Fruit fly (Drosophila melanogaster) whole organism, embryonic: ENCODE results near the gene CG43322.

Source experiments
- Adf1 ChIP-seq: fragments of 200-800 bp; sonication (Bioruptor generic); IDR thresholded peaks from 2 replicates; pipeline ENCODE4 v1.3.6; 2022; ENCODE audit warnings: missing biosample characterization, missing genetic modification characterization
- CG10321 ChIP-seq: fragments of 200-800 bp; sonication (Bioruptor generic); IDR thresholded peaks from 2 replicates; pipeline ENCODE4 v1.3.6; 2022; ENCODE audit warnings: missing biosample characterization, missing genetic modification characterization
- CG10462 ChIP-seq: fragments of 200-800 bp; sonication (Bioruptor generic); optimal IDR thresholded peaks from 2 replicates; lab custom pipeline; 2016; ENCODE audit warnings: missing biosample characterization, missing genetic modification characterization
- CG12219 ChIP-seq: fragments of 200-800 bp; sonication (Bioruptor generic); optimal IDR thresholded peaks from 3 replicates; lab custom pipeline; 2018; ENCODE audit warnings: missing biosample characterization, mild to moderate bottlenecking, missing genetic modification characterization
- CG12769 ChIP-seq: fragments of 200-800 bp; sonication (Bioruptor generic); optimal IDR thresholded peaks from 2 replicates; lab custom pipeline; 2019; ENCODE audit warnings: missing biosample characterization, mild to moderate bottlenecking, missing genetic modification characterization, moderate library complexity
- CG13123 ChIP-seq: fragments of 200-800 bp; sonication (Bioruptor generic); optimal IDR thresholded peaks from 2 replicates; lab custom pipeline; 2016; ENCODE audit warnings: missing biosample characterization, missing genetic modification characterization
- CG13296 ChIP-seq: fragments of 200-800 bp; sonication (Bioruptor generic); optimal IDR thresholded peaks from 3 replicates; lab custom pipeline; 2018; ENCODE audit warnings: missing biosample characterization, mild to moderate bottlenecking, missing genetic modification characterization
- CG14710 ChIP-seq: fragments of 200-800 bp; sonication (Bioruptor generic); optimal IDR thresholded peaks from 3 replicates; lab custom pipeline; 2019; ENCODE audit warnings: missing biosample characterization, mild to moderate bottlenecking, missing genetic modification characterization, moderate library complexity
- CG15073 ChIP-seq: fragments of 200-800 bp; sonication (Bioruptor generic); optimal IDR thresholded peaks from 2 replicates; lab custom pipeline; 2016; ENCODE audit warnings: missing biosample characterization, missing genetic modification characterization
- CG1529 ChIP-seq: fragments of 200-800 bp; sonication (Bioruptor generic); optimal IDR thresholded peaks from 3 replicates; lab custom pipeline; 2018; ENCODE audit warnings: missing biosample characterization, missing genetic modification characterization
- CG15696 ChIP-seq: fragments of 200-800 bp; sonication (Bioruptor generic); optimal IDR thresholded peaks from 2 replicates; lab custom pipeline; 2019; ENCODE audit warnings: missing biosample characterization, mild to moderate bottlenecking, missing genetic modification characterization, moderate library complexity
- CG17359 ChIP-seq: fragments of 200-800 bp; sonication (Bioruptor generic); optimal IDR thresholded peaks from 3 replicates; lab custom pipeline; 2018; ENCODE audit warnings: missing biosample characterization, mild to moderate bottlenecking, missing genetic modification characterization, moderate library complexity
- CG1792 ChIP-seq: fragments of 200-800 bp; sonication (Bioruptor generic); optimal IDR thresholded peaks from 2 replicates; lab custom pipeline; 2016; ENCODE audit warnings: missing biosample characterization, missing genetic modification characterization
- CG18262 ChIP-seq: fragments of 200-800 bp; optimal IDR thresholded peaks from 3 replicates; lab custom pipeline; 2019; ENCODE audit warnings: missing biosample characterization, mild to moderate bottlenecking, missing genetic modification characterization, moderate library complexity
- CG18476 ChIP-seq: fragments of 200-800 bp; sonication (Bioruptor generic); optimal IDR thresholded peaks from 2 replicates; lab custom pipeline; 2016; ENCODE audit warnings: missing biosample characterization, mild to moderate bottlenecking, missing genetic modification characterization
- CG2116 ChIP-seq: fragments of 200-800 bp; sonication (Bioruptor generic); optimal IDR thresholded peaks from 3 replicates; lab custom pipeline; 2018; ENCODE audit warnings: missing biosample characterization, mild to moderate bottlenecking, missing genetic modification characterization
- CG2202 ChIP-seq: fragments of 200-800 bp; sonication (Bioruptor generic); optimal IDR thresholded peaks from 2 replicates; lab custom pipeline; 2018; ENCODE audit warnings: missing biosample characterization, mild to moderate bottlenecking, missing genetic modification characterization
- CG3838 ChIP-seq: fragments of 200-800 bp; sonication (Bioruptor generic); optimal IDR thresholded peaks from 3 replicates; lab custom pipeline; 2016; ENCODE audit warnings: missing biosample characterization, missing genetic modification characterization
- CG4707 ChIP-seq: fragments of 200-800 bp; sonication (Bioruptor generic); optimal IDR thresholded peaks from 2 replicates; lab custom pipeline; 2018; ENCODE audit warnings: missing biosample characterization, mild to moderate bottlenecking, missing genetic modification characterization, moderate library complexity
- CG6175 ChIP-seq: fragments of 200-800 bp; sonication (Bioruptor generic); IDR thresholded peaks from 3 replicates; pipeline ENCODE4 v1.3.6; 2022; ENCODE audit warnings: missing biosample characterization, missing genetic modification characterization
- CG6272 ChIP-seq: fragments of 200-800 bp; sonication (Bioruptor generic); IDR thresholded peaks from 2 replicates; pipeline ENCODE4 v1.3.6; 2022; ENCODE audit warnings: missing biosample characterization, missing genetic modification characterization
- CG6813 ChIP-seq: fragments of 200-800 bp; sonication (Bioruptor generic); optimal IDR thresholded peaks from 2 replicates; lab custom pipeline; 2017; ENCODE audit warnings: missing biosample characterization, missing genetic modification characterization, mild to moderate bottlenecking, moderate library complexity, missing genetic modification reagents
- CG7987 ChIP-seq: fragments of 200-800 bp; sonication (Bioruptor generic); optimal IDR thresholded peaks from 2 replicates; lab custom pipeline; 2018; ENCODE audit warnings: missing biosample characterization, mild to moderate bottlenecking, missing genetic modification characterization, moderate library complexity
- CG8944 ChIP-seq: fragments of 200-800 bp; sonication (Bioruptor generic); optimal IDR thresholded peaks from 3 replicates; lab custom pipeline; 2016; ENCODE audit warnings: missing biosample characterization, missing genetic modification characterization
- CG9817 ChIP-seq: fragments of 200-800 bp; sonication (Bioruptor generic); optimal IDR thresholded peaks from 2 replicates; lab custom pipeline; 2018; ENCODE audit warnings: missing biosample characterization, mild to moderate bottlenecking, missing genetic modification characterization, moderate library complexity
- H15 ChIP-seq: fragments of 200-800 bp; sonication (Bioruptor generic); IDR thresholded peaks from 3 replicates; pipeline ENCODE4 v1.3.6; 2022; ENCODE audit warnings: missing biosample characterization, missing genetic modification characterization
- Hmr ChIP-seq: fragments of 200-800 bp; sonication (Bioruptor generic); optimal IDR thresholded peaks from 3 replicates; lab custom pipeline; 2017; ENCODE audit warnings: mild to moderate bottlenecking, missing biosample characterization, missing genetic modification reagents, missing genetic modification characterization
- Lpt ChIP-seq: fragments of >200 bp; optimal IDR thresholded peaks from 2 replicates; lab custom pipeline; 2018; ENCODE audit warnings: missing biosample characterization, missing genetic modification characterization
- MTF-1 ChIP-seq: fragments of 200-800 bp; sonication (Bioruptor generic); optimal IDR thresholded peaks from 2 replicates; lab custom pipeline; 2018; ENCODE audit warnings: missing biosample characterization, mild to moderate bottlenecking, missing genetic modification characterization, borderline replicate concordance
- Med ChIP-seq: fragments of 200-800 bp; sonication (Bioruptor generic); peaks from one replicate; lab custom pipeline; 2016; ENCODE audit warnings: missing biosample characterization, missing genetic modification characterization, mild to moderate bottlenecking, inconsistent platforms, moderate library complexity
- NfI ChIP-seq: fragments of 200-800 bp; sonication (Bioruptor generic); optimal IDR thresholded peaks from 3 replicates; lab custom pipeline; 2018; ENCODE audit warnings: missing biosample characterization, mild to moderate bottlenecking, missing genetic modification characterization, moderate library complexity
- Xrp1 ChIP-seq: fragments of 200-800 bp; sonication (Bioruptor generic); IDR thresholded peaks from 2 replicates; pipeline ENCODE4 v1.3.6; 2022; ENCODE audit warnings: missing biosample characterization, missing genetic modification characterization
- cg ChIP-seq: fragments of 200-800 bp; sonication (Bioruptor generic); optimal IDR thresholded peaks from 3 replicates; lab custom pipeline; 2019; ENCODE audit warnings: missing biosample characterization, mild to moderate bottlenecking, missing genetic modification characterization, moderate library complexity
- chif ChIP-seq, 2 experiments: fragments of 200-800 bp; sonication (Bioruptor generic); optimal IDR thresholded peaks; 3 replicates each; lab custom pipeline; 2016; ENCODE audit warnings: missing biosample characterization in 2 of 2, missing genetic modification characterization in 2 of 2
- chm ChIP-seq: fragments of 200-800 bp; sonication (Bioruptor generic); IDR thresholded peaks from 2 replicates; pipeline ENCODE4 v1.3.6; 2022; ENCODE audit warnings: missing biosample characterization, missing genetic modification characterization
- ci ChIP-seq: fragments of 200-800 bp; sonication (Bioruptor generic); IDR thresholded peaks from 3 replicates; pipeline ENCODE4 v1.3.6; 2022; ENCODE audit warnings: missing biosample characterization, missing genetic modification characterization
- fd102C ChIP-seq: fragments of 200-800 bp; sonication (Bioruptor generic); optimal IDR thresholded peaks from 2 replicates; lab custom pipeline; 2018; ENCODE audit warnings: missing biosample characterization, mild to moderate bottlenecking, missing genetic modification characterization, moderate library complexity
- gcm ChIP-seq: fragments of 200-800 bp; sonication (Bioruptor generic); optimal IDR thresholded peaks from 2 replicates; lab custom pipeline; 2019; ENCODE audit warnings: missing biosample characterization, mild to moderate bottlenecking, missing genetic modification characterization, moderate library complexity
- nerfin-1 ChIP-seq: fragments of 200-800 bp; sonication (Bioruptor generic); optimal IDR thresholded peaks from 3 replicates; lab custom pipeline; 2019; ENCODE audit warnings: missing biosample characterization, mild to moderate bottlenecking, missing genetic modification characterization, moderate library complexity
- onecut ChIP-seq: fragments of 200-800 bp; sonication (Bioruptor generic); IDR thresholded peaks from 2 replicates; pipeline ENCODE4 v1.3.6; 2022; ENCODE audit warnings: missing biosample characterization, missing genetic modification characterization
- peb ChIP-seq: fragments of 200-800 bp; sonication (Bioruptor generic); IDR thresholded peaks from 2 replicates; pipeline ENCODE4 v1.3.6; 2022; ENCODE audit warnings: missing biosample characterization, missing genetic modification characterization
- phol ChIP-seq: fragments of 200-800 bp; sonication (Bioruptor generic); optimal IDR thresholded peaks from 3 replicates; lab custom pipeline; 2018; ENCODE audit warnings: missing biosample characterization, mild to moderate bottlenecking, missing genetic modification characterization, moderate library complexity
- ranshi ChIP-seq: fragments of 200-800 bp; sonication (Bioruptor generic); IDR thresholded peaks from 2 replicates; pipeline ENCODE4 v1.3.6; 2022; ENCODE audit warnings: missing biosample characterization, missing genetic modification characterization
- sc ChIP-seq, 3 experiments: fragments of >200 bp in 2 of 3; fragments of 200-800 bp in 1 of 3; sonication (Bioruptor generic) in 1 of 3; optimal IDR thresholded peaks; 2 replicates in 2 of 3; 3 replicates in 1 of 3; lab custom pipeline; 2017; ENCODE audit warnings: mild to moderate bottlenecking in 1 of 3, missing biosample characterization in 1 of 3, missing genetic modification characterization in 1 of 3, missing genetic modification reagents in 1 of 3
- seq ChIP-seq: fragments of 200-800 bp; sonication (Bioruptor generic); IDR thresholded peaks from 2 replicates; pipeline ENCODE4 v1.3.6; 2022; ENCODE audit warnings: missing biosample characterization, missing genetic modification characterization
- sob ChIP-seq: fragments of 200-800 bp; sonication (Bioruptor generic); IDR thresholded peaks from 2 replicates; pipeline ENCODE4 v1.3.6; 2022; ENCODE audit warnings: missing biosample characterization, missing genetic modification characterization
- zen ChIP-seq: fragments of 200-800 bp; sonication (Bioruptor generic); optimal IDR thresholded peaks from 3 replicates; lab custom pipeline; 2018; ENCODE audit warnings: missing biosample characterization, mild to moderate bottlenecking, missing genetic modification characterization, moderate library complexity

Gene CG43322

DNA sequence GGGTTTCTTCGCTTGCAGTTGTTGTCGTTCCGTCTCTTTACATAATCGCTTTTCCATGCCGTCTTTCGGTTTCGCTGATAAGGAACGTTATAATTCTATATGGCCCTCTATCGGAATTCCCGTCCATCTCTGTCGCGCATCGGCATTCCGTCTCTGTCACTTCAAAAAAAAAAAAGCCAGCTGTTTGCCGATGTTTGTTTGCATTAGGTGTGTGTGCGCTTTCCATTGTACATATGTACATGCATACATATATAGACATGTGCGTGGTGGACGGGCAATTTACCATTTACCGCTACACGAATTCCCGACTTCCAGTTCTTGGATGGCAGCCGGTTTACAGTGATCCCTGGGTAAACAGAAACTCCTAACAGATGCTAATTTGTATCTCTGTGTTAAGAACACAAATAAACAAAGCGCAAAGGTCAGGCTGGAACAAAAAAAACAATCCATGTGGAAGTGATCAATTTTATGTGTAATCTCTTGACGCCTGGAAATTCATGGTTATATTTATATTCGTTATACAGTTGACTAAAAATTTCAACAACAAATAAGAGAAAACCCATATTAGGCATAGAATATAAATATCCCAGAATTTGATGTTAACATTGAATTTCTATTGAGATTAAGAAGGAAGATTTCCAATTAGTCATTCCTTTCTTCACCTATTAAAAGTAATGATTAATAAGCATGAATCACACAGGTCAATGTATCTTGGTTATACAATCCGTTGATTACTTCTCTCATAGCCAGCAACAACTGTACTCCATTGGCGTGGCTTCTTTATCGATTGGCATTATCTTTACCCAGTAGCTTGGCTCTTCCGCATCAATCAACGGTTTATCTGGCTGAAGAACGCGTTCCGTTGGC lies 30.1 kb downstream of the CG43322 start (continued):
- TF ChIP-seq nerfin-1 (tag; lab: Kevin White, UChicago) (peak; percentile 41), CG9817 (no peak), CG6175 (GFP tag; lab: Robert Waterston, UW) (no peak), CG8944 (GFP tag; lab: Kevin White, UChicago) (peak; percentile 17), seq (GFP tag; lab: Robert Waterston, UW) (peak; percentile 66), fd102C (GFP tag; lab: Kevin White, UChicago) (peak; percentile 52), chif (GFP tag; optimal IDR thresholded peaks at IDR 0.05; lab: Kevin White, UChicago) (peak in 1 of 2 experiments; percentile 16), Lpt (GFP tag; lab: Kevin White, UChicago) (no peak), CG10462 (peak; percentile 40), CG13296 (GFP tag; lab: Kevin White, UChicago) (no peak), NfI (GFP tag; lab: Kevin White, UChicago) (no peak), CG18476 (GFP tag; lab: Kevin White, UChicago) (peak; percentile 7), Med (peak; percentile 78), onecut (peak; percentile 71), CG1792 (GFP tag; lab: Kevin White, UChicago) (peak; percentile 30), sc (optimal IDR thresholded peaks at IDR 0.05; lab: Kevin White, UChicago) (no peak), sc (GFP tag; optimal IDR thresholded peaks at IDR 0.05; lab: Kevin White, UChicago) (peak; percentile 37), CG10321 (peak; percentile 65; the same call in 1 of the 2 replicates), MTF-1 (GFP tag; lab: Kevin White, UChicago) (peak; percentile 17), zen (tag; lab: Kevin White, UChicago) (no peak), ci (GFP tag; lab: Robert Waterston, UW) (peak; percentile 84), CG6813 (GFP tag; lab: Kevin White, UChicago) (peak; percentile 9), CG14710 (tag; lab: Kevin White, UChicago) (no peak), cg (peak; percentile 35), CG3838 (GFP tag; lab: Kevin White, UChicago) (peak; percentile 76), CG12769 (tag; lab: Kevin White, UChicago) (peak; percentile 20), ranshi (peak; percentile 54; the same call in 1 of the 2 replicates), gcm (peak; percentile 56), CG4707 (peak; percentile 59), peb (GFP tag; lab: Robert Waterston, UW) (no peak), CG12219 (peak; percentile 47), CG13123 (GFP tag; lab: Kevin White, UChicago) (peak; percentile 22), CG15073 (GFP tag; lab: Kevin White, UChicago) (no peak), CG7987 (GFP tag; lab: Kevin White, UChicago) (peak; percentile 13), CG1529 (GFP tag; lab: Kevin White, UChicago) (peak; percentile 64), sob (GFP tag; lab: Robert Waterston, UW) (peak; percentile 32; the same call in 1 of the 2 replicates), CG6272 (no peak), Xrp1 (GFP tag; lab: Robert Waterston, UW) (peak; percentile 63), CG18262 (peak; percentile 47), CG15696 (tag; lab: Kevin White, UChicago) (peak; percentile 69), phol (tag; lab: Kevin White, UChicago) (peak; percentile 36), chm (GFP tag; lab: Robert Waterston, UW) (peak; percentile 71; the same call in 1 of the 2 replicates), H15 (GFP tag; lab: Robert Waterston, UW) (0 out of 3 replicates have a peak, but pooled peaks have one; percentile 22), CG2116 (GFP tag; lab: Kevin White, UChicago) (peak; percentile 8), Hmr (GFP tag; lab: Kevin White, UChicago) (peak; percentile 1), CG17359 (tag; lab: Kevin White, UChicago) (peak; percentile 45), Adf1 (no peak), CG2202 (tag; lab: Kevin White, UChicago) (peak; percentile 69)
